Worm (Caenorhabditis elegans) whole organism, L4 larva: ENCODE measurements around the gene W09C2.9.

Source experiments
- madf-5 ChIP-seq, 2 experiments: fragments of 200-800 bp; sonication (Bioruptor generic); IDR thresholded peaks; 2 replicates each; pipeline ENCODE4 v1.3.6; 2022; ENCODE audit warnings: missing compliant biosample characterization in 2 of 2, missing genetic modification characterization in 2 of 2
- nhr-76 ChIP-seq: fragments of 150-350 bp; optimal IDR thresholded peaks from 2 replicates; lab custom pipeline; 2014; ENCODE audit warnings: missing biosample characterization, missing genetic modification characterization

- TF ChIP-seq madf-5 (GFP tag; IDR thresholded peaks at IDR 0.05; lab: Robert Waterston, UW) (no peak), nhr-76 (no peak)
Observed at ce11 chrIV:9669969-9670368, 46.8 kb upstream of the W09C2.9 start.
